Fruit fly (Drosophila melanogaster): ENCODE data around the gene Tob.

The Tob gene

DNA sequence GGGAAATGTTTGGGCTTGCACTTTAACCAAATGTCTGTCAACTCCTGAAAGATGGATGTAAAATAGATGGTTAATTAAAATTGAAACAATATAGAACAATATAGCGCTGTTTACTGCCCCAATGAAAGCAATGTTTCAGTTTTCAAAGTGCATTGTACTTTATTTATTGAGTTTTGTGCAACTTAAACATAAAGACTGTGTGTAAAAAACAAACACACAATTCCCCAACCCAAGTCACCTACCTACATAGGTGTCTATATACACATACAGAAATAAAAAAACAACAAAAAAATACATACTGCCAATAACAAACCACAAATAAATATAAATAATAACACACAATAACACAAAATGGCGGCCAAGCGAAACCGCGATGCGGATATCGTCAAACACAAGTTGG, 8.4 kb downstream of the Tob start, which contains the start of gene CG8958:
Gene CG8958 (plus strand): TSS at position 301 of the 400 bp plus-strand sequence.
- TF ChIP-seq Hr96 (GFP tag; optimal IDR thresholded peaks at IDR 0.05), result no peak
- no peak for TF ChIP-seq pad (GFP tag; optimal IDR thresholded peaks at IDR 0.05)
- no peak for TF ChIP-seq CG7101 (tag; optimal IDR thresholded peaks at IDR 0.05)
- TF ChIP-seq CG12768 (GFP tag; optimal IDR thresholded peaks at IDR 0.05), result no peak
- TF ChIP-seq Clk (GFP tag; optimal IDR thresholded peaks at IDR 0.05), result no peak
- TF ChIP-seq bab1 (GFP tag; optimal IDR thresholded peaks at IDR 0.05), result no peak
- TF ChIP-seq Mnt (GFP tag; optimal IDR thresholded peaks at IDR 0.05), result no peak
- TF ChIP-seq ovo (GFP tag; optimal IDR thresholded peaks at IDR 0.05), result no peak
- no peak for TF ChIP-seq tj (GFP tag; optimal IDR thresholded peaks at IDR 0.05)
- TF ChIP-seq cnc (optimal IDR thresholded peaks at IDR 0.05), result no peak
- no peak for TF ChIP-seq toe (GFP tag; optimal IDR thresholded peaks at IDR 0.05)
- TF ChIP-seq cic (GFP tag; optimal IDR thresholded peaks at IDR 0.05), result no peak
- TF ChIP-seq kay (GFP tag; ENCODE audit: borderline replicate concordance), result no peak
- TF ChIP-seq CG5204 (GFP tag; optimal IDR thresholded peaks at IDR 0.05), result no peak
- no peak for TF ChIP-seq CG11617 (GFP tag; optimal IDR thresholded peaks at IDR 0.05)
- TF ChIP-seq Crg-1 (GFP tag; optimal IDR thresholded peaks at IDR 0.05), result no peak
- TF ChIP-seq CG14711 (tag; optimal IDR thresholded peaks at IDR 0.05), result no peak

DNA sequence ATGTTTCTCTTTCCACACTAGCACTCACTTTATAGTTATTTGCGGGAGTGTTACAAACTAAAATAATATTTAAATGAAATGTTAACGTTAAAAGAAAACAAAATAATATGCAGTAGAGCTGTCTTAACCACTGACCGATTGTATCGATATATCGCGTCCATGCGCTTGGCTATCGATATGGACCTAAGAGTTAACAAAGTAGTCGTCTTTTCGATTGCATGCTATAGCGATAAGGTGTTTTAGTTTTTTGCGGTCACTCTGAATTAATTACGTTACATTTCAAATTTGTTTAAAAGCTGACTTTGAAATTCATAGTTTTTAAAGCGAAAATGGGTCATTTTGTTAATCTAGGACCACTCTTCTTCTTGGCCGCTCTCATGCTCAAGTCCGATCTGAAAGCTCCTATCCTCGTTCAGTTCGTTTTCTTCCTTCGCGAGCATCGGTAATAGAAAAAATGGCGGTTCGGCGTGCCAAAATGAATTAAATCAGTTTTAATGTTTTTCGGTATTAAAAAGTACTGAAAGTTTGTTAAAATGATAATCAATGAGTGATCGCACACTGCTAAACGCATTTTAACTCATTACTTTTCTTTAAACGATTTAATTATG, 17.8 kb downstream of the Tob start, which contains the start of gene Nipsnap:
Gene Nipsnap (minus strand): TSS at position 194 of the 608 bp plus-strand sequence.
- TF ChIP-seq CG7045 (GFP tag; optimal IDR thresholded peaks at IDR 0.05) (no peak), pad (GFP tag; optimal IDR thresholded peaks at IDR 0.05) (peak; percentile 9), CG1620 (GFP tag; optimal IDR thresholded peaks at IDR 0.05) (peak; percentile 38), kay (GFP tag; ENCODE audit: borderline replicate concordance) (no peak), CG11617 (GFP tag; optimal IDR thresholded peaks at IDR 0.05) (no peak), Mnt (GFP tag; optimal IDR thresholded peaks at IDR 0.05) (peak; percentile 45), CG14711 (tag; optimal IDR thresholded peaks at IDR 0.05) (peak; percentile 20), bab1 (GFP tag; optimal IDR thresholded peaks at IDR 0.05) (peak; percentile 37)

DNA sequence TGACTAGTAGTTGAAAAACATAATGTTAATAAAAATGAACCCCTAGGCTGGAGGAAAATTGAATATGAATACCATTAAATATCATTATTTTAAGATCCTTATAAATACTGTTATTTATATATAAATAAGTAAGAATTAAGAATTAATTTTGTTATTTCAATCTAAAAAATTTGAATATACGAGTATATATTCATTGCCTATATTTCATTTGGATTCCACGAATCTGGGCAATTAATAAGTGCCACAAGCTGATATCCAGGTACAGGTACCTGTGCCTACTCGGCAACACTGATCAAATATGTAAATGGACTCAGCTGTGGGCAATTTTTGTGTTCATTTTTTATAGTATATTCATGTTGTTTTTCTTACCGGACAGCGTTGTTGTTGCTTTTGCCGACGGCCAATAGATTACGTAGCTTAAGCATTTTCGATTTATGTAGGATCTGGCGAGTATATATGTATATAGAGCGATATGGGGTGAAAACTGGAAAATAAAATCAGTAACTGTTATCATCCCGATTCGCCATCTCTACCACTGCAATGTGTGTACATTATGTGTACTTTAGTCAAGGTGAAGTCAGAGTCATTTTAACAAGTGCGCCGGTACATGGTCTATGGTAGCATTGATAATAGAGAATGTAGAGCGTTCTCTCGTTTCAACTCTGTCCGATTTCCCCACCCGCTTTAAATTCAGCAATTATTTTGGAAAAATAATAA, 18.5 kb downstream of the Tob start:
- TF ChIP-seq CG7101 (tag; optimal IDR thresholded peaks at IDR 0.05), result no peak
- TF ChIP-seq cic (GFP tag; optimal IDR thresholded peaks at IDR 0.05), result no peak

DNA sequence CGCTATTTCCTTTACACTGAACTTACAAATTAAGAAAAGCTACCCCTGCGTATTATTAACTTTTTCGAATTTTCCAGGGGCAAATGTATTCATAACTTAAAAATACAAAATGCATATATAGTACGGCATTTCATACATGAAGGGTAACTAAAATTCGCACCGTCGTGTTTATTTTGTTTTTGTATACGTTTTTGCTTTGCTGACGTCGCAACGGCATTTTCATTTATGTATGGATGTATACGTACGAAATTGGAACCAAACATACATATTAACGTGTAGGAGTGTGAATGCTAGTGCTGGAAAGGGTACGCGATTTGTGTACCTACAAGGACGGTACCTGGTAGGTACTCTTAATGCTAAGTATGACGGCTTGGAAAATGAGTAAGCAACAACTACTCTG, 19.1 kb downstream of the Tob start:
- peak; percentile 27 for TF ChIP-seq bab1 (GFP tag; optimal IDR thresholded peaks at IDR 0.05)
- TF ChIP-seq tj (GFP tag; optimal IDR thresholded peaks at IDR 0.05), result peak; percentile 94
- no peak for TF ChIP-seq CG7045 (GFP tag; optimal IDR thresholded peaks at IDR 0.05)

DNA sequence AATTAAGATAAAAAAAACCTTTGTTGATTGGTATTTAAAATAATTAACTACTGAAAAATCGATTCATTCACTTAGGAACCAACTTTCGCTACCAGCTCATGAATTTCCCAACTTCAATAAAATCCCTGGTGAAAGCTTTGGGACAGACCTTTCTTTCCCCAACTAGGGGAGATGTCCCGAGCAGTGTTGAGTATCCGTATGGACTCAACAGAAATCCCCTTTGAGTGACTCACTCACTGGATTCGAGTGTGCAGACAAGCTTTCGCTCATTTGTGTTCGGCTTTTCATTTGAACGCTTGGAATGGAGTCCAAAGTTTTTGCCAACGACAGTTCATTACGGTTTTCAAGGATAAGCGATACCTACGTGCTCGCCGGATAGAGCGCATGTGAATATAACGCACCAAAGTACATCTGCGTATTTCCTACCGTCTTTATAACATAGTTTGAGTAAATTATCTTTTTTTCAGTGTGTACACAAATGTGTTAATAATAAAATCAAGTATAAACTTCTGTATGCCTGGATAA, 27.8 kb downstream of the Tob start, which contains the start of gene dpr18:
Gene dpr18 (plus strand): TSS at position 325 of the 525 bp plus-strand sequence.
- no peak for TF ChIP-seq CG14711 (tag; optimal IDR thresholded peaks at IDR 0.05)
- TF ChIP-seq Hr96 (GFP tag; optimal IDR thresholded peaks at IDR 0.05), result no peak
- peak; percentile 98 for TF ChIP-seq pad (GFP tag; optimal IDR thresholded peaks at IDR 0.05)
- TF ChIP-seq Crg-1 (GFP tag; optimal IDR thresholded peaks at IDR 0.05), result no peak

DNA sequence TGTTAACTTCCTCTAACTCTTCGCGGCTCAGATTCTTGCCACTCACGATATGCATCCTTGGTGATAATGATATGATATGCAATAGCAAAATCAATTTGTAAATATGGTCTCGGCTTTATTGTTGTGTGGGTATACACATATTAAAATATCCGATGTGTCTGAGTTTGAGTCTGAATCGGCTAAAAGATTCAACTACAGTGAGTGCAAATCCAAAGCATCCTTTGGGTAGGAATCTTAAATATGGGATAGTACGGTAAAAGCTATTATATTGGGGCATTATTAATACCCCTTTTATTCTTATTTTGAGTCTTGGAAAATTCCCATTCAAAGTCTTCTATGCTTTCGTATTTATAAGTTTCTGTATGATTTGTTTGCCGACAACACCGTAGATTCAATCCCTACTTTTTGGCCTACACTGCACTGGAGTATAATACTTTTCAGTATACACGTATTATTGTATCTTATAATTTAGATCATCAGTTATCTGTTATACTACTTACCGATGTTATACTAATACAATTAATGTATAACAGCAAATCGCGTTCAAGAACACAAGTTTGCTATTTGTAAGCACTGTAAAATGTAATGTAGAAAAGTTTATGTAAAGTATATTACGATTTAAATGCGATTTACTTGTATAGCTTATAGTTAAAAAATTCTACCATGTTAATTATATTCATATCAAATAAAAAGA, 28.4 kb downstream of the Tob start, which contains the start of gene CG12395:
Gene CG12395 (minus strand): TSS at position 179 of the 694 bp plus-strand sequence.
- TF ChIP-seq CG5204 (GFP tag; optimal IDR thresholded peaks at IDR 0.05) (no peak), bab1 (GFP tag; optimal IDR thresholded peaks at IDR 0.05) (no peak), kay (GFP tag; ENCODE audit: borderline replicate concordance) (no peak)
